Fruit fly (Drosophila melanogaster) whole organism, adult: ENCODE measurements around the gene Or2a.

Experiments used
- CG11617 ChIP-seq: fragments of 200-800 bp; sonication (Bioruptor generic); optimal IDR thresholded peaks from 2 replicates; lab custom pipeline; 2017; ENCODE audit warnings: mild to moderate bottlenecking, missing biosample characterization, missing genetic modification reagents, missing genetic modification characterization
- CG12768 ChIP-seq: fragments of 200-800 bp; sonication (Bioruptor generic); optimal IDR thresholded peaks from 2 replicates; lab custom pipeline; 2017; ENCODE audit warnings: missing biosample characterization, missing genetic modification characterization, mild to moderate bottlenecking, moderate library complexity, missing genetic modification reagents
- CG14711 ChIP-seq: fragments of 200-800 bp; sonication (Bioruptor generic); optimal IDR thresholded peaks from 2 replicates; lab custom pipeline; 2018; ENCODE audit warnings: missing biosample characterization, mild to moderate bottlenecking, missing genetic modification characterization, moderate library complexity
- CG1620 ChIP-seq: fragments of 200-800 bp; sonication (Bioruptor generic); optimal IDR thresholded peaks from 2 replicates; lab custom pipeline; 2016; ENCODE audit warnings: missing biosample characterization, missing genetic modification characterization
- CG33017 ChIP-seq: fragments of 200-800 bp; sonication (Bioruptor generic); optimal IDR thresholded peaks from 2 replicates; lab custom pipeline; 2018; ENCODE audit warnings: missing biosample characterization, mild to moderate bottlenecking, missing genetic modification characterization, moderate library complexity
- CG5204 ChIP-seq: fragments of 200-800 bp; sonication (Bioruptor generic); optimal IDR thresholded peaks from 2 replicates; lab custom pipeline; 2016; ENCODE audit warnings: missing biosample characterization, missing genetic modification characterization
- CG7045 ChIP-seq: fragments of 200-800 bp; sonication (Bioruptor generic); optimal IDR thresholded peaks from 2 replicates; lab custom pipeline; 2017; ENCODE audit warnings: missing biosample characterization, mild to moderate bottlenecking, missing genetic modification characterization
- CG7101 ChIP-seq: fragments of 200-800 bp; sonication (Bioruptor generic); optimal IDR thresholded peaks from 2 replicates; lab custom pipeline; 2018; ENCODE audit warnings: missing biosample characterization, mild to moderate bottlenecking, missing genetic modification characterization, moderate library complexity
- Clk ChIP-seq: fragments of 200-800 bp; sonication (Bioruptor generic); optimal IDR thresholded peaks from 2 replicates; lab custom pipeline; 2017; ENCODE audit warnings: missing biosample characterization, missing genetic modification characterization
- Crg-1 ChIP-seq: fragments of 200-800 bp; sonication (Bioruptor generic); optimal IDR thresholded peaks from 2 replicates; lab custom pipeline; 2016; ENCODE audit warnings: missing biosample characterization, missing genetic modification characterization
- Hr96 ChIP-seq: fragments of 200-800 bp; sonication (Bioruptor generic); optimal IDR thresholded peaks from 2 replicates; lab custom pipeline; 2016; ENCODE audit warnings: missing biosample characterization, missing genetic modification characterization
- Mnt ChIP-seq: fragments of 200-800 bp; sonication (Bioruptor generic); optimal IDR thresholded peaks from 2 replicates; lab custom pipeline; 2016; ENCODE audit warnings: missing biosample characterization, mild to moderate bottlenecking, missing genetic modification characterization
- bab1 ChIP-seq: fragments of 200-800 bp; sonication (Bioruptor generic); optimal IDR thresholded peaks from 3 replicates; lab custom pipeline; 2019; ENCODE audit warnings: missing biosample characterization, mild to moderate bottlenecking, missing genetic modification characterization, moderate library complexity
- cic ChIP-seq: fragments of 200-800 bp; sonication (Bioruptor generic); optimal IDR thresholded peaks from 2 replicates; lab custom pipeline; 2017; ENCODE audit warnings: missing biosample characterization, mild to moderate bottlenecking, missing genetic modification characterization, moderate library complexity
- cnc ChIP-seq, 2 experiments: fragments of >200 bp; optimal IDR thresholded peaks; 2 replicates each; lab custom pipeline; 2017
- kay ChIP-seq: fragments of 200-800 bp; sonication (Bioruptor generic); peaks from one replicate; lab custom pipeline; 2016; ENCODE audit warnings: missing biosample characterization, missing genetic modification characterization, borderline replicate concordance
- ovo ChIP-seq: fragments of 200-800 bp; sonication (Bioruptor generic); optimal IDR thresholded peaks from 2 replicates; lab custom pipeline; 2016; ENCODE audit warnings: missing biosample characterization, missing genetic modification characterization
- pad ChIP-seq: fragments of 200-800 bp; sonication (Bioruptor generic); optimal IDR thresholded peaks from 3 replicates; lab custom pipeline; 2017; ENCODE audit warnings: missing biosample characterization, missing genetic modification characterization, mild to moderate bottlenecking, moderate library complexity, missing genetic modification reagents
- tj ChIP-seq: fragments of 200-800 bp; sonication (Bioruptor generic); optimal IDR thresholded peaks from 3 replicates; lab custom pipeline; 2017; ENCODE audit warnings: missing biosample characterization, mild to moderate bottlenecking, missing genetic modification characterization, moderate library complexity
- toe ChIP-seq: fragments of 200-800 bp; sonication (Bioruptor generic); optimal IDR thresholded peaks from 2 replicates; lab custom pipeline; 2016; ENCODE audit warnings: missing biosample characterization, missing genetic modification characterization

The Or2a gene

dm6 chrX:2221598-2221997 is 24.4 kb upstream of the Or2a start:
- TF ChIP-seq bab1 (GFP tag; lab: Kevin White, UChicago) = no peak
- no peak for TF ChIP-seq tj
- TF ChIP-seq CG7101 (tag; lab: Kevin White, UChicago) = no peak
- no peak for TF ChIP-seq CG5204 (GFP tag; lab: Kevin White, UChicago)
- no peak for TF ChIP-seq CG12768 (GFP tag; lab: Kevin White, UChicago)
- TF ChIP-seq pad = no peak
- no peak for TF ChIP-seq Hr96
- TF ChIP-seq cic (GFP tag; lab: Kevin White, UChicago) = no peak
- TF ChIP-seq cnc (optimal IDR thresholded peaks at IDR 0.05; lab: Kevin White, UChicago) = no peak

DNA sequence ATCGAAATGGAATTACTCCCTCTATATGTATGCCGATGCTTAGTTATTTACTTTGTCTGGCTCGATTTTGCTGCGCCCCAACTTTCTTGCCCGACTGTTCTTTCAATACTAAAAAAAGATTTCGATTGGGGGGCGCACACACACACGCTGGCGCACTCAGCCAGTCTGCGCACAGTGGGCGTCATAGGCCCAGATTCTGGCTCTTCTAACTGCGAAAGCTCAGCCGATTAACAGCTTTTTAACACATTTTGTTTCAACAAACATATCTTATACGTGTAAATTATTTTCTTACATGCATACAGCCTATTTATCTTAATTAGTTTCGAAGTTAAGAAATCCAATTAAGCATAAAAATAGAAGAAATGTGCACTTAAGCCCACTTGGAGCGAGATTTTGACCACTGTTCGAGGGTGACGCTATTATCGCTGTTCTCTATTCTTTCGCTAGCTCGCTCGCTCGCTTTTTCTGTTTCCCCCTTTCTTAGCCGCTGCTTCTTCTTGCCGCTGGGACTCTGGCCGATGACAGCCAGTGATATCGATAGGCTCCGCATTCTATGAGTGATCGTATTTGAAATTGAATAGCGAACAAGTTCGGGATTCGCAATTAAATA is 23.7 kb upstream of the Or2a start, which contains the start of gene Vinc:
Vinc (minus strand) TSS at position 387 of the 610 bp plus-strand sequence.
- TF ChIP-seq CG5204 (GFP tag; lab: Kevin White, UChicago) = no peak
- peak; percentile 81 for TF ChIP-seq Clk (GFP tag; lab: Kevin White, UChicago)
- peak; percentile 92 for TF ChIP-seq CG7101 (tag; lab: Kevin White, UChicago)
- peak; percentile 86 for TF ChIP-seq tj
- TF ChIP-seq pad = peak; percentile 92
- TF ChIP-seq kay (GFP tag; lab: Kevin White, UChicago) = no peak
- peak; percentile 89 for TF ChIP-seq CG12768 (GFP tag; lab: Kevin White, UChicago)
- peak; percentile 96 for TF ChIP-seq Hr96
- no peak for TF ChIP-seq cnc (optimal IDR thresholded peaks at IDR 0.05; lab: Kevin White, UChicago)
- peak; percentile 91 for TF ChIP-seq CG11617 (GFP tag; lab: Kevin White, UChicago)
- TF ChIP-seq CG7045 = peak; percentile 84
- TF ChIP-seq cic (GFP tag; lab: Kevin White, UChicago) = peak; percentile 82
- TF ChIP-seq CG1620 (GFP tag; lab: Kevin White, UChicago) = peak; percentile 96
- TF ChIP-seq ovo = peak; percentile 41
- TF ChIP-seq CG33017 (tag; lab: Kevin White, UChicago) = peak; percentile 74
- peak; percentile 89 for TF ChIP-seq CG14711 (tag; lab: Kevin White, UChicago)
- peak; percentile 74 for TF ChIP-seq Crg-1
- peak; percentile 87 for TF ChIP-seq Mnt
- peak; percentile 90 for TF ChIP-seq toe (GFP tag; lab: Kevin White, UChicago)
- peak; percentile 97 for TF ChIP-seq bab1 (GFP tag; lab: Kevin White, UChicago)

DNA sequence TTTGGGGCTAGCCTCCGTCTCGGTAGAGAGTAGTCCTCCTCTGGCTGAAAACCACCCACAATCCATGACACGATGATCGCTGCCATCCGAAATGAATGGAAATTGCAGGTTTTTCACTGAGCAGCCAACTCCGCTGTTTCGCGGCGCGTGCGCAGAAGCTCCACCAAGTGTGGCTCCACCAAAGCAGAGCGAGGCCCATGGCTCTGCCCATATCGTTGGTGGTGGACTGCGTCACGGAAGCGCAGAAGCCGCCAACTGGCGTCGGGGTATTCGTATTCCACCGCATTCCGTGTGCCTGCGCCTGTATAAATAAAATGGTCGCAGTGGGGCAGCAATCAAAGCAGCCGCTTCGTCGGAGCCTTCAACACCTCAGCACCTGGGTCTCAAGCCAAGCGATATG is 22.6 kb upstream of the Or2a start, which contains the start of gene CG14052:
CG14052 (plus strand) TSS at position 301 of the 400 bp plus-strand sequence.
- TF ChIP-seq Mnt = no peak
- TF ChIP-seq CG5204 (GFP tag; lab: Kevin White, UChicago) = no peak
- no peak for TF ChIP-seq toe (GFP tag; lab: Kevin White, UChicago)
- TF ChIP-seq CG11617 (GFP tag; lab: Kevin White, UChicago) = no peak
- no peak for TF ChIP-seq pad
- no peak for TF ChIP-seq CG7045

DNA sequence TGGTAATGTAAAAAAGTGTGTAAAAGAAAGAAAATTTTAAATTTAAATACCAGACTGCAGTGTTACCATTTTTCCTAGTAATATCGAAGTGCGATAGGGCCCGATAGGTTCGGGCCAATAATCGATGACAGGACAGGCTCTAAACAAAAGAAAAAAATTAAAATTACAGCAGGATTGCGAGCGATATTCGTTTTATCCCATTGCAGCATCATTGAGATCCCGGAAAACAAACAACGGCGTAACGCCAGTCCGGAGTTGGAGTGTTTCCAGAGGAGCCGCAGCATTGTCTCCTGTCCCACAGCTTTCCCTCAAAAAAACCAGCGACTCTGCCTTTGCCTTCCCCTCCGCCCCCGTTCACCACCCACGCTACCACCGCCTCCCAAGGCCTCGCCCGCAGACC is 20.9 kb upstream of the Or2a start, which contains the start of gene pcx:
pcx (plus strand) TSS at position 159 of the 400 bp plus-strand sequence.
- no peak for TF ChIP-seq bab1 (GFP tag; lab: Kevin White, UChicago)
- no peak for TF ChIP-seq tj
- TF ChIP-seq cnc (optimal IDR thresholded peaks at IDR 0.05; lab: Kevin White, UChicago) = no peak
- TF ChIP-seq CG11617 (GFP tag; lab: Kevin White, UChicago) = no peak
- no peak for TF ChIP-seq ovo
- TF ChIP-seq Crg-1 = no peak
- TF ChIP-seq pad = no peak
- no peak for TF ChIP-seq CG1620 (GFP tag; lab: Kevin White, UChicago)
- no peak for TF ChIP-seq CG12768 (GFP tag; lab: Kevin White, UChicago)
- TF ChIP-seq toe (GFP tag; lab: Kevin White, UChicago) = no peak
- TF ChIP-seq CG14711 (tag; lab: Kevin White, UChicago) = no peak
- no peak for TF ChIP-seq CG7101 (tag; lab: Kevin White, UChicago)
- TF ChIP-seq Mnt = no peak
- TF ChIP-seq CG33017 (tag; lab: Kevin White, UChicago) = no peak
- no peak for TF ChIP-seq CG5204 (GFP tag; lab: Kevin White, UChicago)
- TF ChIP-seq kay (GFP tag; lab: Kevin White, UChicago) = no peak
- TF ChIP-seq Clk (GFP tag; lab: Kevin White, UChicago) = no peak

- TF ChIP-seq Clk (GFP tag; lab: Kevin White, UChicago) (no peak), toe (GFP tag; lab: Kevin White, UChicago) (no peak), Mnt (peak; percentile 100), kay (GFP tag; lab: Kevin White, UChicago) (no peak), bab1 (GFP tag; lab: Kevin White, UChicago) (peak; percentile 10), ovo (no peak)
Observed at dm6 chrX:2241842-2242241, 4.2 kb upstream of the Or2a start, which contains the start of gene kz. Gene kz, minus strand, starts transcription at chrX:2242035.

- no peak for TF ChIP-seq CG7045
- TF ChIP-seq kay (GFP tag; lab: Kevin White, UChicago) = no peak
- TF ChIP-seq CG1620 (GFP tag; lab: Kevin White, UChicago) = no peak
- TF ChIP-seq Mnt = no peak
Observed at dm6 chrX:2242897-2243296, 3.1 kb upstream of the Or2a start.

- TF ChIP-seq Crg-1 = no peak
- TF ChIP-seq CG1620 (GFP tag; lab: Kevin White, UChicago) = no peak
- no peak for TF ChIP-seq toe (GFP tag; lab: Kevin White, UChicago)
- TF ChIP-seq Clk (GFP tag; lab: Kevin White, UChicago) = no peak
- TF ChIP-seq CG11617 (GFP tag; lab: Kevin White, UChicago) = no peak
- TF ChIP-seq cic (GFP tag; lab: Kevin White, UChicago) = no peak
- no peak for TF ChIP-seq ovo
- no peak for TF ChIP-seq Mnt
- TF ChIP-seq CG12768 (GFP tag; lab: Kevin White, UChicago) = no peak
- no peak for TF ChIP-seq CG5204 (GFP tag; lab: Kevin White, UChicago)
- no peak for TF ChIP-seq Hr96
- no peak for TF ChIP-seq bab1 (GFP tag; lab: Kevin White, UChicago)
- TF ChIP-seq kay (GFP tag; lab: Kevin White, UChicago) = no peak
- TF ChIP-seq cnc (optimal IDR thresholded peaks at IDR 0.05; lab: Kevin White, UChicago) = no peak
- TF ChIP-seq tj = no peak
- TF ChIP-seq CG7101 (tag; lab: Kevin White, UChicago) = no peak
- TF ChIP-seq pad = no peak
Observed at dm6 chrX:2244753-2245152, 1.3 kb upstream of the Or2a start.
